Worm (Caenorhabditis elegans) whole organism, L4 larva: Measurements from ENCODE around the gene D2089.8.

Source experiments
- duxl-1 ChIP-seq: sonication (generic microtip); optimal IDR thresholded peaks from 2 replicates; lab custom pipeline; 2016; ENCODE audit warnings: mild to moderate bottlenecking, missing genetic modification characterization, moderate library complexity, missing compliant biosample characterization; ENCODE audit not compliant: poor library complexity
- fkh-10 ChIP-seq: fragments of 150-350 bp; optimal IDR thresholded peaks from 2 replicates; lab custom pipeline; 2014; ENCODE audit warnings: missing biosample characterization, missing genetic modification reagents, missing genetic modification characterization
- lin-13 ChIP-seq: fragments of 150-350 bp; optimal IDR thresholded peaks from 2 replicates; lab custom pipeline; 2014; ENCODE audit warnings: missing biosample characterization, missing genetic modification reagents, missing genetic modification characterization
- madf-5 ChIP-seq, 2 experiments: fragments of 200-800 bp; sonication (Bioruptor generic); IDR thresholded peaks; 2 replicates each; pipeline ENCODE4 v1.3.6; 2022; ENCODE audit warnings: missing compliant biosample characterization in 2 of 2, missing genetic modification characterization in 2 of 2
- mdl-1 ChIP-seq, 2 experiments: fragments of 150-350 bp in 1 of 2; sonication (generic microtip) in 1 of 2; optimal IDR thresholded peaks; 2 replicates each; lab custom pipeline; 2014 to 2017; ENCODE audit warnings: missing biosample characterization in 2 of 2, missing genetic modification characterization in 2 of 2
- nhr-25 ChIP-seq: sonication (generic microtip); optimal IDR thresholded peaks from 2 replicates; lab custom pipeline; 2017; ENCODE audit warnings: missing genetic modification characterization, mild to moderate bottlenecking, missing compliant biosample characterization, antibody characterized with exemption, moderate library complexity, borderline replicate concordance; ENCODE audit not compliant: insufficient read depth
- nhr-77 ChIP-seq: fragments of 150-350 bp; optimal IDR thresholded peaks from 2 replicates; lab custom pipeline; 2014; ENCODE audit warnings: missing biosample characterization, missing genetic modification characterization
- pqm-1 ChIP-seq: sonication (generic microtip); optimal IDR thresholded peaks from 2 replicates; lab custom pipeline; 2017; ENCODE audit warnings: missing biosample characterization, missing genetic modification characterization
- snpc-4 ChIP-seq: fragments of 150-350 bp; optimal IDR thresholded peaks from 2 replicates; lab custom pipeline; 2014; ENCODE audit warnings: missing biosample characterization, missing genetic modification characterization

- no peak for TF ChIP-seq fkh-10
- no peak for TF ChIP-seq snpc-4
- TF ChIP-seq madf-5 (GFP tag; IDR thresholded peaks at IDR 0.05; lab: Robert Waterston, UW): no peak
- TF ChIP-seq nhr-25 (tag; lab: Kevin White, UChicago): no peak
- no peak for TF ChIP-seq mdl-1 (tag; optimal IDR thresholded peaks at IDR 0.05; lab: Kevin White, UChicago)
- TF ChIP-seq lin-13 (GFP tag; lab: Kevin White, UChicago): no peak
- no peak for TF ChIP-seq duxl-1 (tag; lab: Kevin White, UChicago)
- no peak for TF ChIP-seq nhr-77 (tag; lab: Kevin White, UChicago)
- no peak for TF ChIP-seq pqm-1 (tag; lab: Kevin White, UChicago)
Measured at ce11 chrII:10708660-10709059, 46.1 kb upstream of the D2089.8 start, which contains the start of gene bli-1.
